Worm (Caenorhabditis elegans): ENCODE data around the gene bbs-5.

Gene bbs-5

ce11 chrIII:10211889-10212494 is 49.6 kb downstream of the bbs-5 start, which contains the start of the genes blos-1 and best-18:
TSS of gene blos-1 (minus strand) at chrIII:10211946.
TSS of gene best-18 (plus strand) at chrIII:10212396.
- TF ChIP-seq lsy-2 (tag; optimal IDR thresholded peaks at IDR 0.05) = peak; percentile 2
- TF ChIP-seq mep-1 (tag; optimal IDR thresholded peaks at IDR 0.05) = no peak
- TF ChIP-seq ces-1 (GFP tag; optimal IDR thresholded peaks at IDR 0.05) = peak; percentile 9
- peak; percentile 98 for TF ChIP-seq zip-8 (tag; optimal IDR thresholded peaks at IDR 0.05)

DNA sequence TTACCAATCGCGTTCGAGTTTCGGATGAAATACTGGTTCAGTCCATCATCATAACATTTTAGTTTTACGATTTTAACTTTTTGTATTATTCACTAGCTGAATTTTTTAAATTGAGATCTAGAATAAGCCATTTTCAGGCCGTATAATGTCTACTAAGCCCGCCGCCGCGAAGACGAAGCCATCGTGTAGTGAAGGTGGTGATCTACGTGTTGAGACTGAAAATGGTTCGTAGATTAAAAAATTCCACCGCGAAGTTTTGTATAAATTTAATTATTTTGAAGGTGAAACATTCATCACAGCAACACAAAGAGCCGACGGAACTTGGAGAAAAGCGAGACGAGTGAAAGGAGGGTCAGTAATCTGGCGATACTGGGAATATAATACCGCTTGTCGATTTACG is 51.9 kb downstream of the bbs-5 start, which contains the start of gene T20G5.9:
TSS of gene T20G5.9 (plus strand) at position 138 of the 400 bp plus-strand sequence.
- TF ChIP-seq lsy-2 (tag; optimal IDR thresholded peaks at IDR 0.05) (no peak), ceh-43 (GFP tag; optimal IDR thresholded peaks at IDR 0.05) (no peak), cnd-1 (tag; optimal IDR thresholded peaks at IDR 0.05) (no peak), ztf-11 (tag; optimal IDR thresholded peaks at IDR 0.05) (no peak), sptf-1 (tag; optimal IDR thresholded peaks at IDR 0.05) (no peak), unc-39 (tag; optimal IDR thresholded peaks at IDR 0.05) (no peak), tbx-8 (GFP tag; optimal IDR thresholded peaks at IDR 0.05) (no peak), snpc-4 (tag; optimal IDR thresholded peaks at IDR 0.05) (no peak), nhr-28 (tag; optimal IDR thresholded peaks at IDR 0.05) (no peak), blmp-1 (tag; optimal IDR thresholded peaks at IDR 0.05) (no peak), zip-8 (tag; optimal IDR thresholded peaks at IDR 0.05) (no peak), unc-62 (GFP tag; optimal IDR thresholded peaks at IDR 0.05) (no peak), elt-1 (tag; optimal IDR thresholded peaks at IDR 0.05; ENCODE audit: borderline replicate concordance, insufficient read depth) (no peak), sem-2 (GFP tag; optimal IDR thresholded peaks at IDR 0.05) (no peak), unc-120 (tag; optimal IDR thresholded peaks at IDR 0.05; ENCODE audit: poor library complexity, severe bottlenecking) (no peak), nhr-2 (tag; optimal IDR thresholded peaks at IDR 0.05) (no peak), nhr-237 (tag; optimal IDR thresholded peaks at IDR 0.05) (no peak), ces-1 (GFP tag; optimal IDR thresholded peaks at IDR 0.05) (no peak), lin-13 (tag; optimal IDR thresholded peaks at IDR 0.05) (no peak)

Data from whole organism, mixed stage, embryonic.